Worm (Caenorhabditis elegans): ENCODE data around the gene AH10.2.

The AH10.2 gene

DNA sequence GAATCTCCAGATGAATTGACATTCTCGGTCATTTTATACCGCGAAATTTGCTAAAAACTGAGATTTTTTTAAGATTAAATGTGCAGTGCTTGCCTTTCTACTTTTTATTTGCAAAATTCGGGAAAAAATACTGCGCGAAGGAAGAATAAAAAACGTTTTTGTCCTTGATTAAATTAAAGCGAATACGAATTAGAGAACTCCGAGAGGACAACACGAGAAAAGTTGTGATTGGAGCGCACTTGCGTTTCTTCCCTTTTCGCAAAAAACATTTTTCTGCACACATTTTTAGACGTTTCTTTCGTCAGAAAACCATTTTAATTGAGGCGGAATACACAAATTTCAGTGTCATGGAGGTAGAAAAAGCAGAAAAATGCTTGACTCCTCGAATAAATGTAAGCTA is 28.9 kb downstream of the AH10.2 start, which contains the start of the genes trm-1 and ints-2 (continued):
- TF ChIP-seq egl-44 (GFP tag; IDR thresholded peaks at IDR 0.05) (no peak), tbx-9 (tag; optimal IDR thresholded peaks at IDR 0.05; ENCODE audit: borderline replicate concordance) (no peak), xnd-1 (tag; optimal IDR thresholded peaks at IDR 0.05) (no peak), B0336.3 (GFP tag; IDR thresholded peaks at IDR 0.05) (no peak), lin-35 (GFP tag; optimal IDR thresholded peaks at IDR 0.05) (peak in 1 of 3 experiments; percentile 36), lsl-1 (GFP tag; optimal IDR thresholded peaks at IDR 0.05) (peak; percentile 4), ceh-58 (GFP tag; IDR thresholded peaks at IDR 0.05) (no peak), nhr-120 (GFP tag; IDR thresholded peaks at IDR 0.05) (no peak), Y67H2A.10 (GFP tag; conservative IDR thresholded peaks at IDR 0.05) (no peak), sdz-38 (tag; optimal IDR thresholded peaks at IDR 0.05) (no peak), F10E7.11 (tag; optimal IDR thresholded peaks at IDR 0.05) (no peak), hlh-12 (tag; optimal IDR thresholded peaks at IDR 0.05) (no peak), sptf-2 (GFP tag; optimal IDR thresholded peaks at IDR 0.05) (no peak), F57C9.4 (tag; optimal IDR thresholded peaks at IDR 0.05) (no peak), rec-8 (tag; optimal IDR thresholded peaks at IDR 0.05) (no peak), nhr-80 (tag; optimal IDR thresholded peaks at IDR 0.05) (no peak)

DNA sequence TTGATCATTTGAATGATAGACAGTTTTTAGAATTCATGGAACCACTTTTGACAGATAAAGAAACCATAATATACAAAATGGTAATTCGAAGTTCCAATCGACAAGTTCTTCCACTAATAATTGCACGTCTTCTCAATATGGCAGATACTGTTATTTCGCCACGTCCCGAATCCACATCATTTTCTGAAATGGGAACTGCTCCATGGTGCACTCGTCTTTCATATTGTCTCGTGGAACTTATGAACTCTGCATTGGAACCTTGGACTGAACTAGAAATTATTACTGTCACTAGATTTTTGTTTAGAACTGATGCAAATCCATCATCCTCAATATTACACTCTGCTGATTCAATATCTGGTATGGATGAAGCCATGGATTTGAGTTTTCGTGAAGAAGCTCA is 30.5 kb downstream of the AH10.2 start:
- TF ChIP-seq nhr-179 (tag; optimal IDR thresholded peaks at IDR 0.05) (no peak), him-1 (tag; optimal IDR thresholded peaks at IDR 0.05) (no peak), egl-18 (GFP tag; IDR thresholded peaks at IDR 0.05) (no peak), hsf-1 (GFP tag; IDR thresholded peaks at IDR 0.05) (no peak), rcor-1 (GFP tag; IDR thresholded peaks at IDR 0.05) (no peak), mcd-1 (GFP tag; IDR thresholded peaks at IDR 0.05) (no peak), hmg-1.2 (GFP tag; IDR thresholded peaks at IDR 0.05) (no peak), tbx-9 (tag; optimal IDR thresholded peaks at IDR 0.05; ENCODE audit: borderline replicate concordance) (no peak), Y95B8A.8 (GFP tag; IDR thresholded peaks at IDR 0.05) (no peak), attf-6 (GFP tag; IDR thresholded peaks at IDR 0.05) (no peak), madf-3 (GFP tag; IDR thresholded peaks at IDR 0.05) (no peak), mel-28 (tag; optimal IDR thresholded peaks at IDR 0.05; ENCODE audit: borderline replicate concordance) (no peak), nfya-2 (GFP tag; IDR thresholded peaks at IDR 0.05) (no peak), K12H6.12 (tag; optimal IDR thresholded peaks at IDR 0.05) (no peak), ccch-3 (GFP tag; optimal IDR thresholded peaks at IDR 0.05) (no peak), T26A5.8 (tag; optimal IDR thresholded peaks at IDR 0.05) (no peak), ztf-22 (GFP tag; optimal IDR thresholded peaks at IDR 0.05) (no peak), tbp1 (GFP tag; optimal IDR thresholded peaks at IDR 0.05) (no peak), die-1 (tag; optimal IDR thresholded peaks at IDR 0.05) (no peak), F23B12.7 (tag; optimal IDR thresholded peaks at IDR 0.05; ENCODE audit: insufficient read depth) (no peak)

DNA sequence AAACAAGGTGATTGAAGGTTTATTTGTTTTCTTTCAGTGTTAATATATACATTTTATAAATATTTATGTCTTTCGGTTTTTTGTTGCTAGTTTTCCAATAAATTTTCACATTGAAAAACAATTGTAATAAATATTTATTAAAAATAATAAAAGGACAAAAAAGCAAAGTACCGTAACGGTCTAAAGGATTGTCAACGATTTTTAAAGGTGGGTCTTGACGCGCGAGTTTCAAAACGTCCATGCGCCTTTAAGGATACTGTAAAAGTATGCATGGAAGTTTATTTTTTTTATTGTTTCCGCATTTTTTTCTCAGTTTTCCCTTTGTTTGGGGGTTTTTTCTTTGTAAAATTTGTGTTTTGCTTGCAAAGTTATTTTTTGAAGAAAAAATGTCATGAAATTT is 36.3 kb downstream of the AH10.2 start:
- peak; percentile 3 for TF ChIP-seq athp-1 (tag; optimal IDR thresholded peaks at IDR 0.05)
- TF ChIP-seq F33H1.4 (GFP tag; IDR thresholded peaks at IDR 0.05) = peak; percentile 95
- TF ChIP-seq Y53G8AR.9 (GFP tag; conservative IDR thresholded peaks at IDR 0.05) = 0 out of 2 replicates have a peak, but pooled peaks have one; percentile 17
- no peak for TF ChIP-seq tbx-9 (tag; optimal IDR thresholded peaks at IDR 0.05; ENCODE audit: borderline replicate concordance)
- peak; percentile 93 for TF ChIP-seq xnd-1 (tag; optimal IDR thresholded peaks at IDR 0.05)
- no peak for TF ChIP-seq aptf-2 (GFP tag; conservative IDR thresholded peaks at IDR 0.05)
- TF ChIP-seq efl-1 (GFP tag; optimal IDR thresholded peaks at IDR 0.05) = peak; percentile 14
- no peak for TF ChIP-seq ceh-27 (GFP tag; optimal IDR thresholded peaks at IDR 0.05)
- TF ChIP-seq cebp-1 (GFP tag; IDR thresholded peaks at IDR 0.05) = no peak
- no peak for TF ChIP-seq cebp-1 (tag; optimal IDR thresholded peaks at IDR 0.05)
- no peak for TF ChIP-seq madf-10 (tag; optimal IDR thresholded peaks at IDR 0.05)
- TF ChIP-seq ztf-28 (GFP tag; IDR thresholded peaks at IDR 0.05) = no peak
- TF ChIP-seq nfyb-1 (GFP tag; IDR thresholded peaks at IDR 0.05) = no peak
- TF ChIP-seq ama-1 (optimal IDR thresholded peaks at IDR 0.05) = no peak
- peak in 1 of 2 experiments; percentile 11 for TF ChIP-seq ama-1 (GFP tag; optimal IDR thresholded peaks at IDR 0.05)
- no peak for TF ChIP-seq lin-40 (tag; optimal IDR thresholded peaks at IDR 0.05)
